Fruit fly (Drosophila melanogaster) ovary, adult (tissue): ENCODE data around the gene Noc2.

Experiments
- CG17801 ChIP-seq: fragments of 200-800 bp; optimal IDR thresholded peaks from 2 replicates; lab custom pipeline; 2019; ENCODE audit warnings: missing biosample characterization, mild to moderate bottlenecking, missing genetic modification characterization, moderate library complexity; ENCODE audit not compliant: partially characterized antibody

The Noc2 gene

DNA sequence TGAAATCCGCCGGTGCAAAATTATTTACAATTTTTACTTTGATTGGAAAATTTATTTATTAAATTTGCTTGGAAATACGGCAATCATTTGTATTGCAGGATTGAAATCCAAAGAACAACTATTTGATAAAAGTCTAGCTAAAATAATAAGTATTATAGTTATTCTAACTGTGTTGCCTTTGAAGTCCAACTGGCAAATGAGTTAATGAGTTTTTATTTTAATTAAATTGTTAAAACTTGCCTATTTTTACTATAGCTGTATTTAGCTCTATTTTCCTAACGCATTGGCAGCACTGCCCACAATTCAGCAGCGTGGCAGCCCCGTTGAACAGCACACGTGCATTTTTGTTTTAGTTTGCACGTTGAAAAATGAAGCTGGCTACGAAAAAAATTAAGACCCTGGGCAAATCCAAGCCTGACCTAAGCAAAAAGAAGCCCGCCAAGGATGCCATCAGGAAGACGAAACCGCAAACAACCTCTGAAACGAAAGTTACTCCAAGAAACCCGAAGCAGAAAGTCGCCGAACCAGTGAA, at the start of gene Noc2:
TSS of gene Noc2 (plus strand) at position 331 of the 532 bp plus-strand sequence.
- TF ChIP-seq CG17801 (GFP tag; lab: Kevin White, UChicago) = no peak

- TF ChIP-seq CG17801 (GFP tag; lab: Kevin White, UChicago) = no peak
These were observed 47.8 kb upstream of the Noc2 start for dm6 chr2L:21115687-21116086.

DNA sequence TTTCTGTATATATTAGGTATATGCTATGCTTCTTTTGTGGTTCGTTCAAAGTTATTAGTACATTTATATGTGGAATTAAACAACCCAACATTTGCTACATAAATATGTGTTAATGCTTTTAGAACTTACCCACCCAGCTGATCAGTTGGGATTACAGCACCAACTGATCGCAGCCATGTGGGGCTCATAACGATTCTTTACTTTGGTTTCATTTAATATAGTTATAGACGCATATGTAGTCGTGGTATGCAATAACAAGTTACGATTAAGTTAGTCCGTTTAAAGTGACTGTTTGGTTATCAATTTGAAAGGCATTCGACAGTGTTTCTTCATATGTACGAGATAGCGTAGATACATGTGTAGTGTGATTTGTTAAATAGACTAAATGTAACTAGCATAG, 27.7 kb upstream of the Noc2 start:
- TF ChIP-seq CG17801 (GFP tag; lab: Kevin White, UChicago) = no peak

DNA sequence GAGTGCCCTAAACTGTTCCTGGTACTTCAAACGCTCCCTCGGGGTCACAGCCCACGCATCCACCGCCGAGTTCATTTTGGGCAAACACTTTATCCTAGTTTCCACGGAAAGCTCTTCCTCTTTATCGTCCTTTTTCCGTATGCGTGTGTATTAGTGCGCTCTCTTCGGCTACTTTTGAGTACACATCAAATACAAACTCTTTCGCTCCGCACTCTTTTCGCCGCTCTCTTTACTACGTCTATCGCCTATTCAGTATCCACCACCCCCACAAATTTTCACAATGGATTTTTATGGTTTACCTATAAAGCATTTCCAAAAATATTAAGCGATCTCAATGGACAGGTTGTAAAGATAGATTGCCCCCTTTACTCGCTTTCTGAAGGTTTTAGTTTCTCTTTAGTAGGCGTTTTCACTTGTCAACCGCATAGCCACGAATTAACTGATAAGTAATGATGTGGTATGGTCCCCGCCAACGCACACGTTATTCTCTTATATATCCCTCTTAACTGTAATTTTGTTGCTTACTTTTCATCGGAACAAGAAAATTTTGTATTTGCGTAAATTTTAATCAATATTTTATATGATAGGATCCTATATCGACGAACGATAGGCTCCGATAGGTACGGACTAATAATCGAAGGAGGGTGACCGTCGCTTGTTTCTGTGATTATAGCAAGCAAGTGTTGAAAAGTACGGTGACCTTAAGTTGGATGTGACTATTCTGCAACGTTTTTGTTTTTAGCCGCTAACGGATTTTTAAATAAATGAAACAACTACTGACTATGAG, 21.5 kb upstream of the Noc2 start, which contains the start of gene Dap160:
TSS of gene Dap160 (minus strand) at position 634 of the 787 bp plus-strand sequence.
- no peak for TF ChIP-seq CG17801 (GFP tag; lab: Kevin White, UChicago)

DNA sequence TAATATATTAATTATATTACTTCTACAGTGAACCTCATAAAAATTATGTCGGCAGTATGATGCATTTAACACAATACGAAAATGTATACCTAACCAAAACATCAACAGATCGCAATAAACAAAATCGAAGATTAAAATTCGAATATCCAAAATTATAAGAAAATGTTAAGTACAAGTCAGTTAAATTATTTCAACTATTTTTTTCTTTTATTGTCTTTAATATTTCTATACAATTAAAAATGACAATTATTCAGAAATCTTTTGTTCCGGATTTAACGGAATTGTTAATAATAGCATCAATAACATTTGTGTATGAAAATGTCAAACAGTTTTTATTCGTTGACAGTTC, 21.0 kb upstream of the Noc2 start:
- no peak for TF ChIP-seq CG17801 (GFP tag; lab: Kevin White, UChicago)

DNA sequence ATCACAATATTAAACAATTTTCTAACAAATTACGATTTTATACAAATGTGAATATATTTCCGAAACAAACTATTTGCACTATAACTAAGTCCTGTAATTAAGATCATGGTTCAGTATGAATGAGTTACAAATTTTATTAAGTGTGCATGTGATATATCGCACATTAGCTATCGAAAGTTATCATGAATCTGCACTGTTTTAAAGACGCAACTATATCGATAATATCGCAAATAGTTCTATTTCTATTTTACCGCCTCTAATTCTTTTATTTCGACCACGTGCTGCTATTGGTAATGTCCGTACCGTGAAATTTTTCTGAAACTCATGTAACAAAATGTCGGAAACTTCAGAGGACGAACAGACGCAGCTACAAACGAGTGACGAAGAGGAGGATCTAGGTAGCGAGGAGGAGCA, 20.5 kb upstream of the Noc2 start, which contains the start of gene pths:
TSS of gene pths (plus strand) at position 258 of the 414 bp plus-strand sequence.
- TF ChIP-seq CG17801 (GFP tag; lab: Kevin White, UChicago) = no peak

dm6 chr2L:21148242-21148641, 15.2 kb upstream of the Noc2 start, which contains the start of gene del:
del (minus strand) TSS chr2L:21148546.
- no peak for TF ChIP-seq CG17801 (GFP tag; lab: Kevin White, UChicago)

DNA sequence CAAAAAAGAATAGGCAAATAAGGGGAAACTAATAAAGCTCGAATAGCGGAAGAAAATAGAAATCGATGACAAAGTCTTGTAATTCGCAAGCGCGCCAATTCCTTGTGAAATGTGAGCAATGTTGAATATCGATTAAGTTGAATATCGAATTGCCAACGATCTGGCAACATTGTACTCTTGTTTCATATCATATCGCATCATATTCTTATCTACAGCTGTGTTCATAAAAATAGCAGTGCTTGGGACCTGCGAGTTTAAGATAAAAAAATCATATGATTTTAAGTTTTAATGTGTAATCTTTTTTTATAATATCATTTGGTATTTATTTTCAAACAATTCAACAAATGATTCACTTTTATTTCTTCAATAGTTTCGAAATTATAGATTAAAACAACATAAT, 14.4 kb upstream of the Noc2 start:
- no peak for TF ChIP-seq CG17801 (GFP tag; lab: Kevin White, UChicago)

- TF ChIP-seq CG17801 (GFP tag; lab: Kevin White, UChicago) = no peak
These were observed 9.6 kb upstream of the Noc2 start for dm6 chr2L:21153844-21154243.

DNA sequence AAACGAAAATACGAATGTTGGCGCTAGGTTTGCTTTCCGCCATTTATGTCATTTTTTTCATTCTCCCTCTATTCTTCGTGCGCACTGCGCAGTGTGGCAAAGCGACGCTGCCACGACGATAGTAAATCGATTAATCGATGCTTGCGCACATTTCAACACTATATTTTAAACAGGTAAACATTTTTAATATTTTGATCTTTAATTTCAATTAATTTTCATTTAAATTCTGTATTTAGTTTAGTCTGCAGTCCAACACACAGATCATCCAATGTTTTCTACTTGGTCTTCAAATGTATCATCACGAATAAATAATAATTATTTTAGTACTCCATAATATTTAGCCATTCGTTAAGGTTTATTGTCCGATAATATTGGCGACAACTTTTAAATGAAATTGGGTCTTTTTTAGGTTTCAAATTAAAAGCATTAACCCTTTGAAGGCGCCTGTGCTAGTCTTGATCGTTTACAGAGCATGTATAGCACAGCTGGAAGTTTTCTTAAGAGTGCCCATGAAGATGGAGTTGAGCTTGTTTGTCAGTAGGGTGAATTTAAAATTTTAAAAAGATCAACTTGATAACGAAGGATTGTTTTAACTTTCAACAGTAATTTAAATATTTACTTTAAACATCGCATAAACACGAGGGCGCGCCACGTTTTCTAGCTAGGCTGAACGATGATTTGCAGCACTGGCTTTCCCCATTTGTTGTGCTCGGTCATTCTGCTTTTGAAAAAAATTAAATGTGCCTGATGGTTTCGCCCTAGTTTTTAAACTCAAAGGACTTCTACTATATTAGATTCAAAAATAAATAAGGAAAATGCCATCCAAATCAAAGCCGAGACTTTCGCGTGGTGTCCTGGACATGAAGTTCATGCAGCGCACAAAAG, 7.0 kb upstream of the Noc2 start, which contains the start of the genes Mpp6 and E2f2:
TSS of gene Mpp6 (plus strand) at position 133 of the 885 bp plus-strand sequence.
TSS of gene E2f2 (minus strand) at position 594 of the 885 bp plus-strand sequence.
- peak; percentile 52 for TF ChIP-seq CG17801 (GFP tag; lab: Kevin White, UChicago)

dm6 chr2L:21158554-21158953, 4.9 kb upstream of the Noc2 start, which contains the start of the genes Coq3 and Pld3:
Coq3 (minus strand) TSS chr2L:21158611.
Pld3 (plus strand) TSS chr2L:21158847.
- TF ChIP-seq CG17801 (GFP tag; lab: Kevin White, UChicago) = peak; percentile 93

- TF ChIP-seq CG17801 (GFP tag; lab: Kevin White, UChicago) = peak; percentile 52
These were observed 566 bp upstream of the Noc2 start, which contains the start of gene Nbr for dm6 chr2L:21162875-21163274. Nbr (minus strand) TSS chr2L:21163083.

- peak; percentile 47 for TF ChIP-seq CG17801 (GFP tag; lab: Kevin White, UChicago)
These were observed 3.0 kb downstream of the Noc2 start for dm6 chr2L:21166422-21166821.

DNA sequence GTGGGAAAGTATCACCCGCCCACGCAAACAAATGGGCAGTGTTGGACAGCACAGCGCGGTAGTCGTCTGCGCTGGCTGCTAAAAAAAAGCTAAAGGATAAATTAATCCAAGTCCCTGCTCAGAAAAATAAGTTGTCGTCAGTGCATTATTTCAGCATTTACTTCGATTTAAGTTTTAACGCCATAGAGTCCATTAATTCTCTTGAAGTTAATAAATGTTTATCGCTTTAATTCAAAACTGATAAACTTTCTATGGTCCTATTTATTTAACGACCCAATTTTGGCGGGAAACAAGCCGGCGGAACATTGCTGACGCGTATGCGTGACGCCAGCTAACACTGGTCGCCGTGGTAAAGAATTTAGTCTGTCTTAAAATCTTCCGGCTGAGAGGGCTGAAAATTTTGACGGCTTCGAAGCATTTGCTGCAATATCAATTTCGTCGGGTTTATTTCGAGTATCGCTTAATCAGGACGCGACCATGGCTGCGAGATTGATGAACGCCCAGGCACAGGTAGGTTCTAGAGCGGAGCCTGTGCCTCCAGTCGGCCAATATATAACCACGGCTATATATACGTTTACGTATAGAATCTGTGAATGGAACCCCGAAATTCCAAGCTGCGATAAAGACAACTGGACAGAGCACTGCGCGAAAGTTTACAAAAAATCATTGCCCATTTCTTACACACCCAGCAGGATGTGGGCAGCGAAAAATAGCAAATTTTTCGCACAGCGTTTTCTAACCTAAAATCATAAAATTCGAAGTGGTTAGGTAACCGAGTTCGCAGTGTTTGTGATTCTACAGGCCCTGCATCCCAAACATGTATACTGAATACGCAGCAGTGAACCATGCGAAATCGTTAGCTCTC, 5.1 kb downstream of the Noc2 start, which contains the start of the genes mAcon1, CG43345 and CG43346:
TSS of gene mAcon1 (plus strand) at position 276 of the 865 bp plus-strand sequence.
TSS of gene CG43345 (minus strand) at position 287 of the 865 bp plus-strand sequence.
TSS of gene CG43346 (minus strand) at position 287 of the 865 bp plus-strand sequence.
- TF ChIP-seq CG17801 (GFP tag; lab: Kevin White, UChicago) = peak; percentile 71
